Fruit fly (Drosophila melanogaster) whole organism, prepupa: ENCODE data around the gene Tep1.

Experiments
- CG11762 ChIP-seq: fragments of 200-800 bp; sonication (Bioruptor generic); optimal IDR thresholded peaks from 3 replicates; lab custom pipeline; 2016; ENCODE audit warnings: missing biosample characterization, missing genetic modification characterization; ENCODE audit not compliant: insufficient read depth
- CG31627 ChIP-seq: fragments of 200-800 bp; sonication (Bioruptor generic); optimal IDR thresholded peaks from 3 replicates; lab custom pipeline; 2016; ENCODE audit warnings: missing biosample characterization, missing genetic modification characterization
- CG3919 ChIP-seq: fragments of 200-800 bp; sonication (Bioruptor generic); optimal IDR thresholded peaks from 3 replicates; lab custom pipeline; 2016; ENCODE audit warnings: missing biosample characterization, missing genetic modification characterization
- Hr38 ChIP-seq: sonication (Bioruptor generic); optimal IDR thresholded peaks from 2 replicates; lab custom pipeline; 2016; ENCODE audit warnings: missing biosample characterization, missing genetic modification characterization
- Lpt ChIP-seq: fragments of 200-800 bp; sonication (Bioruptor generic); optimal IDR thresholded peaks from 3 replicates; lab custom pipeline; 2016; ENCODE audit warnings: missing biosample characterization, missing genetic modification characterization
- Smox ChIP-seq: fragments of 200-800 bp; sonication (Bioruptor generic); optimal IDR thresholded peaks from 3 replicates; lab custom pipeline; 2016; ENCODE audit warnings: missing biosample characterization, missing genetic modification characterization
- Sox14 ChIP-seq: fragments of 200-800 bp; sonication (Bioruptor generic); optimal IDR thresholded peaks from 3 replicates; lab custom pipeline; 2016; ENCODE audit warnings: missing biosample characterization, missing genetic modification characterization

dm6 chr2L:15909277-15909674 lies 15.7 kb upstream of the Tep1 start:
- TF ChIP-seq Smox (GFP tag; lab: Kevin White, UChicago) (no peak), Hr38 (GFP tag; lab: Kevin White, UChicago) (no peak), CG31627 (GFP tag; lab: Kevin White, UChicago) (no peak), CG11762 (GFP tag; lab: Kevin White, UChicago) (no peak), Sox14 (GFP tag; lab: Kevin White, UChicago) (no peak), Lpt (no peak), CG3919 (no peak)
